Fruit fly (Drosophila melanogaster) whole organism, prepupa: ENCODE results near the gene Cyp4d8.

Experiments used
- fd85E ChIP-seq: fragments of 200-800 bp; sonication (Bioruptor generic); optimal IDR thresholded peaks from 3 replicates; lab custom pipeline; 2016; ENCODE audit warnings: missing biosample characterization, missing genetic modification characterization
- salr ChIP-seq, 2 experiments: fragments of 200-800 bp; sonication (Bioruptor generic); optimal IDR thresholded peaks; 3 replicates each; lab custom pipeline; 2016 to 2018; ENCODE audit warnings: missing biosample characterization in 2 of 2, missing genetic modification characterization in 2 of 2, mild to moderate bottlenecking in 1 of 2
- topi ChIP-seq: fragments of 200-800 bp; sonication (Bioruptor generic); optimal IDR thresholded peaks from 3 replicates; lab custom pipeline; 2016; ENCODE audit warnings: missing biosample characterization, missing genetic modification characterization

- no peak for TF ChIP-seq salr (GFP tag; optimal IDR thresholded peaks at IDR 0.05; lab: Kevin White, UChicago)
- no peak for TF ChIP-seq topi (GFP tag; lab: Kevin White, UChicago)
- TF ChIP-seq fd85E (GFP tag; lab: Kevin White, UChicago), result no peak
These were observed 46.4 kb upstream of the Cyp4d8 start, which contains the start of gene CG32376 for dm6 chr3L:7542357-7542756.
